Fruit fly (Drosophila melanogaster) Kc167 (cell line): ENCODE data around the gene CG14892.

ENCODE experiments used
- Myc ChIP-seq: fragments of >200 bp; optimal IDR thresholded peaks from 2 replicates; lab custom pipeline; 2017; ENCODE audit warnings: missing external identifiers
- Sin3A ChIP-seq: fragments of >200 bp; optimal IDR thresholded peaks from 2 replicates; lab custom pipeline; 2018; ENCODE audit warnings: missing external identifiers
- h ChIP-seq: fragments of >200 bp; optimal IDR thresholded peaks from 3 replicates; lab custom pipeline; 2018; ENCODE audit warnings: missing external identifiers
- insv ChIP-seq: fragments of >200 bp; optimal IDR thresholded peaks from 3 replicates; lab custom pipeline; 2018; ENCODE audit warnings: missing external identifiers
- psq ChIP-seq: fragments of >200 bp; optimal IDR thresholded peaks from 2 replicates; lab custom pipeline; 2017; ENCODE audit warnings: missing external identifiers
- ttk ChIP-seq: sonication (Bioruptor generic); optimal IDR thresholded peaks from 2 replicates; lab custom pipeline; 2017; ENCODE audit warnings: missing external identifiers

The CG14892 gene

DNA sequence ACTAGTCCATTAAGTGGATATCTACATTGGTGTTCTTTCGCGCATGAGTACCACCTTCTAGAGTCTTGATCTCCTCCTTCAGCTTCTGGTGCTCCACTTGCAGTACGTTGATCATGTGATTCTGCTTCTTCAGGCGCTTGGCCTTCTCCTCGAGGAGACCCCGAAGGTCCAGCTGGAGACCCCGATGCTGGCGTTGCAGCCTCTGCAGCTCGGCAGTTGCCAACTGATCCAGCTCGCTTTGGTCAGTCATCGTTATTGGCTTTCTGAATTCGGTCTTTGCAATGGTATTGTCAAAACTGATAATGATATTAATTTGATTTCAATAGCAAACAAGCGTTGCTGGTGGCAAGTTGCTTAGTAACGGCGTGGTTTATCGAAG, 30.1 kb downstream of the CG14892 start, which contains the start of gene Ccdc114:
Ccdc114 (minus strand) TSS at position 347 of the 379 bp plus-strand sequence.
- no peak for TF ChIP-seq Sin3A (lab: Kevin White, UChicago)
- TF ChIP-seq psq (lab: Kevin White, UChicago): no peak
- TF ChIP-seq h (lab: Kevin White, UChicago): no peak
- TF ChIP-seq insv (lab: Kevin White, UChicago): no peak
- no peak for TF ChIP-seq Myc (lab: Kevin White, UChicago)

DNA sequence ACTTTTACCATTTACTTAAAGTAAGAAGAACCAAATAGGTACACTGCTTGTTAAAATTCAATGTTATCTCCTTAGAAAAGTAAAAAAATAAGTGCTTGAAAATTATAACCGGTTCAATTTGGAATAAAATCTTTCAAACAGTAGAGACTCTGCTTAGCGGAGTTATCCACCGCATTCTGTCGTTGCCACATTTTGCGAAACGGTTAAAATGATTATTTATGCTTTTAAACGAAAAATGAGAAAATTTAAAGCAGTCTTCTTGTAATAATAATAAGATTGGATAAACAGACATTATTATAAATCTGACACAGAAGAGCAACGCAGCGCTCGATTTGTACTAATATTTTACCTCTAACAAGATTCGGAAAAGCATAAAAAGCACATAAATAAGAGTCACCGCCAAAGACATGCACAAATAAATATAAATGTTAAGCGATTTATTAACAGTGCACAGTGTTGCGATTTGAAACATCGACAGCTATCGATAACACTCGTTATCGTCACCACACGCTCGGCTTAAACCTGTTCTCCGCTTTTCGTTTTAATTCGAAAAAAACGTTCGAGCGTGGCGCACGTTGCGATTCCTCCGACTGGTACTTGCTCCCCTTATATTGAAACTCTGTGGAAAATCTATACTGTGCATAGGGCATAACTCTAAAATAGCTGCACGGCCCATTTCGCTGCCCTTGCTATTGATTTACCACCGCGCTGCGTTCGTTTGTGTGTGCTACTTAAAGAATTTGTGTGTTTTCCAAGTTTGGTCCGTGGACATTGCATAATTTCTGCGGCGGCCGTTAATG, 30.7 kb downstream of the CG14892 start, which contains the start of gene Fas1:
Fas1 (plus strand) TSS at position 489 of the 800 bp plus-strand sequence.
- TF ChIP-seq psq (lab: Kevin White, UChicago) (no peak), h (lab: Kevin White, UChicago) (no peak), Myc (lab: Kevin White, UChicago) (no peak), ttk (lab: Kevin White, UChicago) (no peak), insv (lab: Kevin White, UChicago) (no peak), Sin3A (lab: Kevin White, UChicago) (no peak)

DNA sequence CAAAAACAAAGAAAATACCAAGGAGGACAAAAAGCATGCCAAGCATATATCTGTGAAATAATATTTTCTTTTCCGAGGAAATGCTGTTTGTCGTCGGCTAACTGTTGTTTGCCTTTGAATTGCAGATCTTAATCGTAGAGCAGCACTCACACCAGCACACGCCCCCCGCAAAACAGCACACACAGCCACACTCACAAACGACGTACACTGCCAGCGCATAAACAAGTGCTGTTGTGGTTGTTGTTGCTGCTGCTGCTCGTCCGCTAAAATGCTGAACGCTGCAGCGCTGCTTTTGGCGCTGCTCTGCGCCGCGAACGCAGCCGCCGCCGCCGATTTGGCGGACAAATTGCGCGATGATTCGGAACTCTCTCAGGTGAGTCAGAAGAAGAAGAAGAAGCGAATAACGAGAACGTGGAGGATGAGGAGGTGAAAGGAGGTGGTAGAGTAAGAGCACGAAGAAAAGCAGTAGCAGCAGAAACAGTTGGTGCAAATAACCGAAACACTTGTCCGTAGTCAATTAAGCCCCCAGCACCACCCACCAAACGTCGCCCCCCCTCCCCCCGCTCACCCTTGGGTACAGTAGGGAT, 31.7 kb downstream of the CG14892 start:
- TF ChIP-seq psq (lab: Kevin White, UChicago): no peak
- no peak for TF ChIP-seq Sin3A (lab: Kevin White, UChicago)
- TF ChIP-seq insv (lab: Kevin White, UChicago): no peak
- no peak for TF ChIP-seq ttk (lab: Kevin White, UChicago)
- no peak for TF ChIP-seq Myc (lab: Kevin White, UChicago)
- TF ChIP-seq h (lab: Kevin White, UChicago): no peak

DNA sequence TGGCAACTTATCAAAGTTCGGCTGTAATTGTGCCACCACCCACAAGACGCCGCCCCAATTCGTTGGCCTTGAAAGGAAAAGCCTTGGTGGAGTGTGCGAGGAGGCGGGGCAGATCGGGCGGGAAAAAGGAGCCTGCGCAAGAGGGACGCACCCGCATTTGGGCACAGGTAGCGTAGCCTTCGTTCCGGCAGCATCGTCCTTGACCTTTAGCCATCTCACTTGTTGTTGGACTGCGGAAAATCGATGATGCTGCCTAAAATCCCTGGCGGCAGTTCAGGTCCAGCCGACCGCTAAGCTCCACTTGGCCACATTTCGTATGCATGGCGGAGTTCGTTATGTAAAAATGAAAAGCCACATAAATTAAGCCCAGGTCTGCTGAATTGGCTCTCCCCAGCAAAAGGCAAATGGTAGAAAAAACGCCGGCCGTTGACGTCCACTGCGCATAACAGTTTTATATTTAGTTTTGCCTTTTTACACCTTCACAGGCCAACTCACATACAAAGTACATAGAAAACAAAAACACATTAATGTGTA, 32.8 kb downstream of the CG14892 start:
- TF ChIP-seq Myc (lab: Kevin White, UChicago): no peak
- no peak for TF ChIP-seq Sin3A (lab: Kevin White, UChicago)
- no peak for TF ChIP-seq ttk (lab: Kevin White, UChicago)
- TF ChIP-seq insv (lab: Kevin White, UChicago): no peak
- no peak for TF ChIP-seq psq (lab: Kevin White, UChicago)
- no peak for TF ChIP-seq h (lab: Kevin White, UChicago)

DNA sequence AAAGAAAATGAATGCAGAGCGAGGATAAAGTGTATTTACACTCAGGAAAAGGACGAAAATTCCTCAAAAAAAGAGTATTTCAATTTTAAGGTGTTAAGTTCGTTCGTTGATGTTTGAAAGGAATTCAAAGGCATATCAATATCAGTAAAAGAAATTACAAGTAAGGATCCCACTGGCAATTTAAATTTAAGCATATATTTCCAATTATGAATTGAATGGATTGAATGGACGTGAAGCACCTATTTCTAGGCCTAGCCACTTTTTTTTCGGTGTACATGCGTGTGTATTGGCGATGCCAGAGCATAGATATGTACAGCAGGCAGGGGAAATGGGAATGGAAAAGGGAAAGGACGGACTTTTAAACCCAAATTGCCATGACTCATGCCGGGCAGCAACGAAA, 36.4 kb downstream of the CG14892 start:
- TF ChIP-seq insv (lab: Kevin White, UChicago) (no peak), psq (lab: Kevin White, UChicago) (no peak), Sin3A (lab: Kevin White, UChicago) (no peak), Myc (lab: Kevin White, UChicago) (no peak), h (lab: Kevin White, UChicago) (no peak), ttk (lab: Kevin White, UChicago) (no peak)

DNA sequence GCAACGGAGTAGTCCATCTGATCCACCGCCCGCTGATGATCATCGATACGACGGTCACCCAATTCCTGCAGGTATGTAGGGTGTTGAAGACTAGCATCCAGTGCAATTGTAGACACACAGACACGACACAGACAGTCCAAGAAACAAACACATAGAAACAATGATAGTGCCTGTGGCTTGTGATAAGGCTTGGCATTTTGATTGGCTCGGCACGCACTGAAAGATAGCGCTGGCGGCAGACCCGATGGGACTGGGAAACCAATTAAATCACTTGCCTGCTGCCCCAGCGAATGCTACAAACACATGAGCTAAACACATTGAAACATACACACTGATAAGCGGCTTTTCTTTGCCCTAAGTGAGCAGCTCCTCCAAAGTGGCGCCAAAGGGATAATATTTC, 38.5 kb downstream of the CG14892 start:
- TF ChIP-seq insv (lab: Kevin White, UChicago) (no peak), ttk (lab: Kevin White, UChicago) (no peak), Sin3A (lab: Kevin White, UChicago) (no peak), psq (lab: Kevin White, UChicago) (no peak), h (lab: Kevin White, UChicago) (no peak)

DNA sequence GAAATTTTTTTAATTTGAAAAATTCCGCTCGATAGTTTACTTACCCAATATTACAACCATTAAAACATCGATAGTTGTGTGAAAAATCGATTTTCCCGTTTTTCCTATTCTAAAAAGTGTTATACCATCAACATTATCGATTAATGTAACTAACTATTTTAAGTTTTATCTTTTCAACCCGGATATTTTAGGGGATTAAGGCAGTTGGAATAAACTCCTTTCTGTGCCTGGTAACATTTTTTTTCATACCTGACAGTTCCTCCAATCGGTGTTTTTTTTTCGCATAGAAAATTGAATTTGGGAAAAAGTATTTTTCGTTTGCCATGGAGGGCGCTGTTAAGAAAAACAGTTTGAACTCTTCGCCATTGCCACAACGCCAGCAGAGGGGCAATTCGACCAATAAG, 45.8 kb downstream of the CG14892 start, which contains the start of gene nonA-l:
nonA-l (plus strand) TSS at position 201 of the 404 bp plus-strand sequence.
- no peak for TF ChIP-seq insv (lab: Kevin White, UChicago)
- no peak for TF ChIP-seq h (lab: Kevin White, UChicago)
- no peak for TF ChIP-seq Myc (lab: Kevin White, UChicago)
- TF ChIP-seq ttk (lab: Kevin White, UChicago): no peak
- TF ChIP-seq Sin3A (lab: Kevin White, UChicago): no peak

DNA sequence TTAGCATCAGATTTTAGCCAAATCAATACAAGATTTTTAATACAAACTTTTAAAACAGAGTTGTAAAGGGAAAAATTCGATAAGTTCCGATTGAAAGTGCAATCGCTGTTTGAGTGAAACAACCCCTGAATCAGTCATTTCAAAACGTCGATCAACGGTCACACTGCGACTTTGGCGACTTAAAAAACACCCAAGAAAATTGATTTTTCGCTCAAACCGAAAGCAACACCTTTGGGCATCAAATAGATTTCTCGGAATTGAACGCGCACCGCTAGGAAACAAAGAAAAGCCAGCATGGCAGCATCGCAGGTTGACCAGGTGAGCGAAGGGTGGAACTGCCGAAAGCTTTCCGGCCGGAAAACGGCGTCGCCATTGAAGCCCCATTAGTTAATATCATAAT, 49.4 kb downstream of the CG14892 start, which contains the start of gene Arl6IP1:
Arl6IP1 (plus strand) TSS at position 15 of the 400 bp plus-strand sequence.
- TF ChIP-seq Myc (lab: Kevin White, UChicago): no peak
- TF ChIP-seq Sin3A (lab: Kevin White, UChicago): no peak
- TF ChIP-seq insv (lab: Kevin White, UChicago): no peak
- TF ChIP-seq psq (lab: Kevin White, UChicago): no peak
- no peak for TF ChIP-seq h (lab: Kevin White, UChicago)
- TF ChIP-seq ttk (lab: Kevin White, UChicago): no peak
